Worm (Caenorhabditis elegans) whole organism, L4 larva: ENCODE measurements around the gene srh-207.

Experiments
- lin-39 ChIP-seq: fragments of 150-350 bp; optimal IDR thresholded peaks from 2 replicates; lab custom pipeline; 2014; ENCODE audit warnings: missing biosample characterization, missing genetic modification reagents, missing genetic modification characterization
- nhr-25 ChIP-seq: sonication (generic microtip); optimal IDR thresholded peaks from 2 replicates; lab custom pipeline; 2017; ENCODE audit warnings: missing genetic modification characterization, mild to moderate bottlenecking, missing compliant biosample characterization, antibody characterized with exemption, moderate library complexity, borderline replicate concordance; ENCODE audit not compliant: insufficient read depth
- zag-1 ChIP-seq: fragments of 150-350 bp; optimal IDR thresholded peaks from 2 replicates; lab custom pipeline; 2014; ENCODE audit warnings: missing biosample characterization, missing genetic modification characterization

DNA sequence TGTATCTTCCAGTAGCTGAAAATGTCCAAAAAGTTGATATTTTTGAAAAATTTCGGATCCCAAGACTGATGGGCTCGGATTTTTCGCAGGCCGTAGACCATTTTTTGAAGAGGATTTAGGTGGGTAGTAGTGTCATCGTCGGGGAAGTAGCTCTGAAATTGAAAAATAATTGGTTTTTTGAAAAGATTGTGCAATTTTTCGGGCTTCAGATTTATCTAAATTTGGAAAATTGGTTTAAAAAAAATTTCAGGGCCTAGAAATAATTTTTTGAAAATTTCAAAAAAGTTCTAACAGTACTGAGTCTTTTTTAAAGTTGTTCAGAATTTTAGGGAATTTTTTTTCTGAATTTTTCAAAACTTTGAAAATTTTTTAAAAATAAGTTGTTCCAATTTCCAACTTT is 27.5 kb downstream of the srh-207 start, which contains the start of gene nhr-288:
- no peak for TF ChIP-seq zag-1
- TF ChIP-seq lin-39 (tag; lab: Kevin White, UChicago): no peak
- TF ChIP-seq nhr-25: no peak
